Fruit fly (Drosophila melanogaster) whole organism, embryonic: ENCODE data around the gene CG33281.

ENCODE experiments used
- Ada2b ChIP-seq: fragments of 200-800 bp; sonication (Bioruptor generic); IDR thresholded peaks from 2 replicates; pipeline ENCODE4 v1.3.6; 2022; ENCODE audit warnings: missing biosample characterization, missing genetic modification characterization
- Atf6 ChIP-seq: fragments of 200-800 bp; sonication (Bioruptor generic); IDR thresholded peaks from 2 replicates; pipeline ENCODE4 v1.3.6; 2022; ENCODE audit warnings: missing biosample characterization, missing genetic modification characterization
- CG10274 ChIP-seq: fragments of 200-800 bp; sonication (Bioruptor generic); optimal IDR thresholded peaks from 3 replicates; lab custom pipeline; 2017; ENCODE audit warnings: missing biosample characterization, mild to moderate bottlenecking, missing genetic modification characterization
- CG10543 ChIP-seq: fragments of 200-800 bp; sonication (Bioruptor generic); optimal IDR thresholded peaks from 3 replicates; lab custom pipeline; 2017; ENCODE audit warnings: missing biosample characterization, mild to moderate bottlenecking, missing genetic modification characterization, moderate library complexity
- CG10654 ChIP-seq: fragments of 200-800 bp; sonication (Bioruptor generic); optimal IDR thresholded peaks from 2 replicates; lab custom pipeline; 2016; ENCODE audit warnings: missing biosample characterization, missing genetic modification characterization
- CG10959 ChIP-seq: fragments of 200-800 bp; sonication (Bioruptor generic); IDR thresholded peaks from 2 replicates; pipeline ENCODE4 v1.3.6; 2022; ENCODE audit warnings: missing biosample characterization, missing genetic modification characterization
- CG13123 ChIP-seq: fragments of 200-800 bp; sonication (Bioruptor generic); optimal IDR thresholded peaks from 2 replicates; lab custom pipeline; 2016; ENCODE audit warnings: missing biosample characterization, missing genetic modification characterization
- CG15269 ChIP-seq: fragments of 200-800 bp; sonication (Bioruptor generic); optimal IDR thresholded peaks from 2 replicates; lab custom pipeline; 2018; ENCODE audit warnings: missing biosample characterization, mild to moderate bottlenecking, missing genetic modification characterization, moderate library complexity
- CG16813 ChIP-seq: fragments of 200-800 bp; sonication (Bioruptor generic); IDR thresholded peaks from 3 replicates; pipeline ENCODE4 v1.3.6; 2022; ENCODE audit warnings: missing biosample characterization, missing genetic modification characterization; ENCODE audit not compliant: partially characterized antibody
- CG16863 ChIP-seq: fragments of 200-800 bp; sonication (Bioruptor generic); optimal IDR thresholded peaks from 3 replicates; lab custom pipeline; 2016; ENCODE audit warnings: missing biosample characterization, missing genetic modification characterization
- CG17829 ChIP-seq: fragments of 200-800 bp; optimal IDR thresholded peaks from 2 replicates; lab custom pipeline; 2019; ENCODE audit warnings: missing biosample characterization, mild to moderate bottlenecking, missing genetic modification characterization, moderate library complexity
- CG2199 ChIP-seq: fragments of 200-800 bp; sonication (Bioruptor generic); IDR thresholded peaks from 3 replicates; pipeline ENCODE4 v1.3.6; 2022; ENCODE audit warnings: missing biosample characterization, missing genetic modification characterization
- CG32772 ChIP-seq: fragments of 200-800 bp; sonication (Bioruptor generic); IDR thresholded peaks from 2 replicates; pipeline ENCODE4 v1.3.6; 2022; ENCODE audit warnings: missing biosample characterization, missing genetic modification characterization
- CG3281 ChIP-seq: fragments of 200-800 bp; sonication (Bioruptor generic); optimal IDR thresholded peaks from 3 replicates; lab custom pipeline; 2017; ENCODE audit warnings: missing biosample characterization, mild to moderate bottlenecking, missing genetic modification characterization
- CG4404 ChIP-seq: fragments of 200-800 bp; sonication (Bioruptor generic); IDR thresholded peaks from 2 replicates; pipeline ENCODE4 v1.3.6; 2022; ENCODE audit warnings: missing biosample characterization, missing genetic modification characterization
- CG6791 ChIP-seq: fragments of 200-800 bp; sonication (Bioruptor generic); IDR thresholded peaks from 3 replicates; pipeline ENCODE4 v1.3.6; 2022; ENCODE audit warnings: missing biosample characterization, missing genetic modification characterization; ENCODE audit not compliant: partially characterized antibody
- CG6813 ChIP-seq: fragments of 200-800 bp; sonication (Bioruptor generic); optimal IDR thresholded peaks from 2 replicates; lab custom pipeline; 2017; ENCODE audit warnings: missing biosample characterization, missing genetic modification characterization, mild to moderate bottlenecking, moderate library complexity, missing genetic modification reagents
- CG7745 ChIP-seq: fragments of 200-800 bp; sonication (Bioruptor generic); optimal IDR thresholded peaks from 2 replicates; lab custom pipeline; 2018; ENCODE audit warnings: missing biosample characterization, mild to moderate bottlenecking, missing genetic modification characterization, moderate library complexity
- CG8281 ChIP-seq: fragments of 200-800 bp; sonication (Bioruptor generic); optimal IDR thresholded peaks from 2 replicates; lab custom pipeline; 2018; ENCODE audit warnings: missing biosample characterization, mild to moderate bottlenecking, missing genetic modification characterization, moderate library complexity
- CG8290 ChIP-seq, 3 experiments: fragments of 200-800 bp; sonication (Bioruptor generic); optimal IDR thresholded peaks; 2 replicates each; lab custom pipeline; 2016 to 2019; ENCODE audit warnings: missing biosample characterization in 3 of 3, missing genetic modification characterization in 3 of 3, mild to moderate bottlenecking in 2 of 3, moderate library complexity in 1 of 3
- CG8478 ChIP-seq: fragments of >200 bp; optimal IDR thresholded peaks from 2 replicates; lab custom pipeline; 2018
- CG8944 ChIP-seq: fragments of 200-800 bp; sonication (Bioruptor generic); optimal IDR thresholded peaks from 3 replicates; lab custom pipeline; 2016; ENCODE audit warnings: missing biosample characterization, missing genetic modification characterization
- Chrac-16 ChIP-seq: fragments of 200-800 bp; sonication (Bioruptor generic); optimal IDR thresholded peaks from 3 replicates; lab custom pipeline; 2016; ENCODE audit warnings: missing biosample characterization, missing genetic modification characterization
- Dad ChIP-seq: fragments of 200-800 bp; sonication (Bioruptor generic); optimal IDR thresholded peaks from 3 replicates; lab custom pipeline; 2016; ENCODE audit warnings: missing biosample characterization, missing genetic modification characterization
- E2f2 ChIP-seq: fragments of 200-800 bp; sonication (Bioruptor generic); IDR thresholded peaks from 2 replicates; pipeline ENCODE4 v1.3.6; 2022; ENCODE audit warnings: missing biosample characterization, missing genetic modification characterization
- Kr ChIP-seq: fragments of 200-800 bp; sonication (Bioruptor generic); optimal IDR thresholded peaks from 2 replicates; lab custom pipeline; 2017; ENCODE audit warnings: missing biosample characterization, mild to moderate bottlenecking, missing genetic modification characterization
- MBD-R2 ChIP-seq: fragments of 200-800 bp; sonication (Bioruptor generic); IDR thresholded peaks from 2 replicates; pipeline ENCODE4 v1.3.6; 2022; ENCODE audit warnings: missing biosample characterization, missing genetic modification characterization
- Mrtf ChIP-seq: fragments of 200-800 bp; sonication (Bioruptor generic); IDR thresholded peaks from 3 replicates; pipeline ENCODE4 v1.3.6; 2022; ENCODE audit warnings: missing biosample characterization, missing genetic modification characterization
- PHDP ChIP-seq: fragments of 200-800 bp; sonication (Bioruptor generic); optimal IDR thresholded peaks from 3 replicates; lab custom pipeline; 2018; ENCODE audit warnings: missing biosample characterization, mild to moderate bottlenecking, missing genetic modification characterization, moderate library complexity
- Taf1 ChIP-seq: fragments of 200-800 bp; sonication (Bioruptor generic); IDR thresholded peaks from 2 replicates; pipeline ENCODE4 v1.3.6; 2022; ENCODE audit warnings: missing biosample characterization, missing genetic modification characterization
- Usf ChIP-seq: fragments of 200-800 bp; sonication (Bioruptor generic); optimal IDR thresholded peaks from 2 replicates; lab custom pipeline; 2017; ENCODE audit warnings: missing genotype, missing biosample characterization, missing genetic modification characterization
- Xbp1 ChIP-seq: fragments of 200-800 bp; sonication (Bioruptor generic); optimal IDR thresholded peaks from 3 replicates; lab custom pipeline; 2016; ENCODE audit warnings: missing biosample characterization, mild to moderate bottlenecking, missing genetic modification characterization
- al ChIP-seq: fragments of 200-800 bp; sonication (Bioruptor generic); IDR thresholded peaks from 2 replicates; pipeline ENCODE4 v1.3.6; 2022; ENCODE audit warnings: missing biosample characterization, missing genetic modification characterization
- ash1 ChIP-seq: fragments of 200-800 bp; sonication (Bioruptor generic); optimal IDR thresholded peaks from 2 replicates; lab custom pipeline; 2018; ENCODE audit warnings: missing biosample characterization, mild to moderate bottlenecking, missing genetic modification characterization
- br ChIP-seq: fragments of >200 bp; optimal IDR thresholded peaks from 2 replicates; lab custom pipeline; 2017
- emc ChIP-seq: fragments of 200-800 bp; sonication (Bioruptor generic); optimal IDR thresholded peaks from 2 replicates; lab custom pipeline; 2016; ENCODE audit warnings: missing biosample characterization, missing genetic modification characterization
- ewg ChIP-seq: fragments of 200-800 bp; sonication (Bioruptor generic); optimal IDR thresholded peaks from 3 replicates; lab custom pipeline; 2017; ENCODE audit warnings: mild to moderate bottlenecking, missing biosample characterization, missing genetic modification reagents, missing genetic modification characterization
- fd3F ChIP-seq: fragments of 200-800 bp; sonication (Bioruptor generic); optimal IDR thresholded peaks from 2 replicates; lab custom pipeline; 2018; ENCODE audit warnings: missing biosample characterization, mild to moderate bottlenecking, missing genetic modification characterization, moderate library complexity
- ham ChIP-seq: fragments of 200-800 bp; sonication (Bioruptor generic); IDR thresholded peaks from 2 replicates; pipeline ENCODE4 v1.3.6; 2022; ENCODE audit warnings: missing biosample characterization, missing genetic modification characterization
- hkb ChIP-seq, 2 experiments: fragments of 200-800 bp in 1 of 2; fragments of >200 bp in 1 of 2; sonication (Bioruptor generic) in 1 of 2; IDR thresholded peaks in 1 of 2; optimal IDR thresholded peaks in 1 of 2; 2 replicates each; pipeline versions ENCODE4 v1.3.6 to Lab custom; 2017 to 2022; ENCODE audit warnings: missing biosample characterization in 1 of 2, missing genetic modification characterization in 1 of 2
- hth ChIP-seq: fragments of >200 bp; optimal IDR thresholded peaks from 2 replicates; lab custom pipeline; 2017; ENCODE audit warnings: inconsistent platforms
- klu ChIP-seq: fragments of 200-800 bp; sonication (Bioruptor generic); IDR thresholded peaks from 2 replicates; pipeline ENCODE4 v1.3.6; 2022; ENCODE audit warnings: missing biosample characterization, missing genetic modification characterization
- lilli ChIP-seq: fragments of 200-800 bp; sonication (Bioruptor generic); optimal IDR thresholded peaks from 3 replicates; lab custom pipeline; 2016; ENCODE audit warnings: missing biosample characterization, missing genetic modification characterization
- nerfin-1 ChIP-seq: fragments of 200-800 bp; sonication (Bioruptor generic); optimal IDR thresholded peaks from 3 replicates; lab custom pipeline; 2019; ENCODE audit warnings: missing biosample characterization, mild to moderate bottlenecking, missing genetic modification characterization, moderate library complexity
- run ChIP-seq: fragments of 200-800 bp; sonication (Bioruptor generic); optimal IDR thresholded peaks from 3 replicates; lab custom pipeline; 2018; ENCODE audit warnings: missing biosample characterization, mild to moderate bottlenecking, missing genetic modification characterization
- sima ChIP-seq: fragments of 200-800 bp; sonication (Bioruptor generic); optimal IDR thresholded peaks from 2 replicates; lab custom pipeline; 2016; ENCODE audit warnings: missing biosample characterization, missing genetic modification characterization
- tll ChIP-seq, 2 experiments: fragments of 200-800 bp in 1 of 2; fragments of >200 bp in 1 of 2; sonication (Bioruptor generic) in 1 of 2; optimal IDR thresholded peaks; 2 replicates each; lab custom pipeline; 2017 to 2019; ENCODE audit warnings: missing biosample characterization in 2 of 2, missing genetic modification characterization in 2 of 2, mild to moderate bottlenecking in 1 of 2, moderate library complexity in 1 of 2
- unc-4 ChIP-seq: fragments of 200-800 bp; sonication (Bioruptor generic); IDR thresholded peaks from 2 replicates; pipeline ENCODE4 v1.3.6; 2022; ENCODE audit warnings: missing biosample characterization, missing genetic modification characterization; ENCODE audit not compliant: partially characterized antibody
- zen2 ChIP-seq: fragments of 200-800 bp; sonication (Bioruptor generic); IDR thresholded peaks from 3 replicates; pipeline ENCODE4 v1.3.6; 2022; ENCODE audit warnings: missing biosample characterization, missing genetic modification characterization; ENCODE audit not compliant: partially characterized antibody

The CG33281 gene

DNA sequence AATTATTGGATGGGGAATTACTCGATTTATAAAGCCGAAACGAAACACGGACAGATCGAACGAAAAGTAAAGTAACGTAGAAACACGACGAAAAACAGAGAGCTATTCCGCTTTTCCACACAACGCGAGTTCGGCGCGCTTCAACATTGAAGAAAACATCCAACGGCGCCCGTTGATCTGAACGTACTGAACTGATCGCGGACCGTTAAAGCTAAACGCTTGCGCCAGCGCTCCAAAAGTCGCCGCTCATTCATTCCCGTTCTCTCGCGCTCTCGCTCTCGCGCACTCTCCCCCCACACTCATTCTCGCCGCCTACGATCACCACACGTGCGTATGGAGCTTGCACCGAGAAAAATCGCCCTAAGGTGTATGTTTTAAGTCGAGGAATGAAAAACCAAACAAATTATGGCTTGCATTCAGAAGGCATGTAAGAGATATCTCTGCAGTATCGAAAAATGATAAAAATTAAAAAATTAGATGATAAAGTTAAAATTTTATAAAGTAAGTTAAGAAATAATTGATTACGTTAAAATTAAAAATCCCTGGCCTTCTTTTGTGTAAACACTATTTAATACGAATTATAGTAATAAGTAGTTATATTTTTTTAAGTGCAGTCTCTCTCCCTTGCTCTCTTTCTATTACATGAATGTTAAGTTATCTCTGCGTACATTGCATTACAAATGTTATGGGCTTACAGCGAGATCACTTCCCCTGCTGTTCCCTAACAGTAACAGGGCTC lies 30.8 kb downstream of the CG33281 start, which contains the start of gene E23 (continued):
- TF ChIP-seq ash1 (GFP tag; lab: Kevin White, UChicago) = peak; percentile 17
- TF ChIP-seq CG16813 = no peak
- peak; percentile 87 for TF ChIP-seq E2f2
- peak; percentile 98 for TF ChIP-seq Chrac-16 (GFP tag; lab: Kevin White, UChicago)
- TF ChIP-seq Mrtf (GFP tag; lab: Robert Waterston, UW) = peak; percentile 96
- TF ChIP-seq CG10274 = peak; percentile 89
- peak; percentile 92 for TF ChIP-seq Taf1 (GFP tag; lab: Robert Waterston, UW)
- peak; percentile 94 for TF ChIP-seq CG16863 (GFP tag; lab: Kevin White, UChicago)
- TF ChIP-seq CG13123 (GFP tag; lab: Kevin White, UChicago) = peak; percentile 97
- peak; percentile 98 for TF ChIP-seq klu
- peak; percentile 97 for TF ChIP-seq fd3F (GFP tag; lab: Kevin White, UChicago)
- TF ChIP-seq CG6791 (GFP tag; lab: Robert Waterston, UW) = no peak
- TF ChIP-seq CG7745 (tag; lab: Kevin White, UChicago) = peak; percentile 58
- TF ChIP-seq CG3281 = peak; percentile 98
- peak; percentile 99 for TF ChIP-seq CG17829 (tag; lab: Kevin White, UChicago)
- TF ChIP-seq ham (GFP tag; lab: Robert Waterston, UW) = peak; percentile 92
- TF ChIP-seq hth (lab: Kevin White, UChicago) = no peak
- TF ChIP-seq Usf (GFP tag; lab: Kevin White, UChicago) = peak; percentile 98
- peak; percentile 94 for TF ChIP-seq CG4404 (GFP tag; lab: Robert Waterston, UW)
- peak; percentile 93 for TF ChIP-seq CG8944 (GFP tag; lab: Kevin White, UChicago)
- TF ChIP-seq CG6813 = peak; percentile 97
- peak; percentile 91 for TF ChIP-seq emc (GFP tag; lab: Kevin White, UChicago)
- TF ChIP-seq hkb (optimal IDR thresholded peaks at IDR 0.05; lab: Kevin White, UChicago) = no peak
- peak; percentile 99 for TF ChIP-seq hkb (GFP tag; IDR thresholded peaks at IDR 0.05; lab: Robert Waterston, UW)
- peak; percentile 97 for TF ChIP-seq Ada2b (GFP tag; lab: Robert Waterston, UW)
- TF ChIP-seq Atf6 = peak; percentile 99
- peak; percentile 97 for TF ChIP-seq CG8290 (GFP tag; optimal IDR thresholded peaks at IDR 0.05; lab: Kevin White, UChicago)
- TF ChIP-seq CG8290 (tag; optimal IDR thresholded peaks at IDR 0.05; lab: Kevin White, UChicago) = peak; percentile 93 to 94
- peak; percentile 95 for TF ChIP-seq CG10959 (GFP tag; lab: Robert Waterston, UW)
- TF ChIP-seq Kr = peak; percentile 83
- TF ChIP-seq unc-4 (GFP tag; lab: Robert Waterston, UW) = peak; percentile 40; the same call in 1 of the 2 replicates
- no peak for TF ChIP-seq tll (GFP tag; optimal IDR thresholded peaks at IDR 0.05; lab: Kevin White, UChicago)
- peak; percentile 99 for TF ChIP-seq CG10543 (GFP tag; lab: Kevin White, UChicago)
- peak; percentile 96 for TF ChIP-seq Dad (GFP tag; lab: Kevin White, UChicago)
- peak; percentile 99 for TF ChIP-seq PHDP (tag; lab: Kevin White, UChicago)
- peak; percentile 97 for TF ChIP-seq CG32772 (GFP tag; lab: Robert Waterston, UW)
- TF ChIP-seq ewg (GFP tag; lab: Kevin White, UChicago) = peak; percentile 98
- TF ChIP-seq al (GFP tag; lab: Robert Waterston, UW) = peak; percentile 98
- TF ChIP-seq MBD-R2 = peak; percentile 92
- no peak; the same call in 2 of the 3 replicates for TF ChIP-seq zen2
- TF ChIP-seq CG2199 (GFP tag; lab: Robert Waterston, UW) = peak; percentile 93; the same call in 2 of the 3 replicates
- TF ChIP-seq CG10654 = peak; percentile 98
- TF ChIP-seq CG15269 = peak; percentile 99
- no peak for TF ChIP-seq CG8478
- peak; percentile 99 for TF ChIP-seq Xbp1 (GFP tag; lab: Kevin White, UChicago)
- TF ChIP-seq lilli = peak; percentile 98
- TF ChIP-seq run (tag; lab: Kevin White, UChicago) = peak; percentile 99
- TF ChIP-seq br (lab: Kevin White, UChicago) = no peak
- peak; percentile 84 for TF ChIP-seq sima
- TF ChIP-seq CG8281 (tag; lab: Kevin White, UChicago) = peak; percentile 92
- peak; percentile 98 for TF ChIP-seq nerfin-1 (tag; lab: Kevin White, UChicago)
